Worm (Caenorhabditis elegans) whole organism, young adult: ENCODE measurements around the gene crh-2.

Source experiments
- T07F8.4 ChIP-seq: sonication (generic microtip); optimal IDR thresholded peaks from 2 replicates; lab custom pipeline; 2016; ENCODE audit warnings: mild to moderate bottlenecking, missing genetic modification characterization, moderate library complexity, missing compliant biosample characterization
- ama-1 ChIP-seq, 3 experiments: fragments of 150-350 bp in 1 of 3; sonication (generic microtip) in 2 of 3; optimal IDR thresholded peaks; 2 replicates each; lab custom pipeline; 2014 to 2018; ENCODE audit warnings: missing biosample characterization in 2 of 3, missing genetic modification characterization in 2 of 3, missing genetic modification reagents in 2 of 3
- attf-5 ChIP-seq: fragments of 200-800 bp; sonication (Bioruptor generic); optimal IDR thresholded peaks from 2 replicates; lab custom pipeline; 2018; ENCODE audit warnings: mild to moderate bottlenecking, missing genetic modification characterization, missing compliant biosample characterization
- lin-40 ChIP-seq: sonication (generic microtip); optimal IDR thresholded peaks from 2 replicates; lab custom pipeline; 2016; ENCODE audit warnings: missing genetic modification characterization, mild to moderate bottlenecking, missing compliant biosample characterization, missing genotype, missing genetic modification reagents
- nfyb-1 ChIP-seq: fragments of 200-800 bp; sonication (Bioruptor generic); IDR thresholded peaks from 2 replicates; pipeline ENCODE4 v1.3.6; 2022; ENCODE audit warnings: missing genetic modification reagents, missing genetic modification characterization, missing compliant biosample characterization
- nhr-120 ChIP-seq: fragments of 200-800 bp; sonication (Bioruptor generic); IDR thresholded peaks from 2 replicates; pipeline ENCODE4 v1.3.6; 2022; ENCODE audit warnings: missing genetic modification characterization, missing compliant biosample characterization
- nhr-179 ChIP-seq: sonication (generic microtip); optimal IDR thresholded peaks from 2 replicates; lab custom pipeline; 2016; ENCODE audit warnings: mild to moderate bottlenecking, missing genetic modification characterization, missing compliant biosample characterization
- tbp1 ChIP-seq: fragments of 200-800 bp; sonication (Bioruptor generic); optimal IDR thresholded peaks from 2 replicates; lab custom pipeline; 2018; ENCODE audit warnings: mild to moderate bottlenecking, missing genetic modification characterization, missing compliant biosample characterization
- unc-130 ChIP-seq: sonication (generic microtip); optimal IDR thresholded peaks from 2 replicates; lab custom pipeline; 2016; ENCODE audit warnings: missing genetic modification reagents, missing genetic modification characterization, missing compliant biosample characterization
- unc-62 ChIP-seq: fragments of 150-350 bp; optimal IDR thresholded peaks from 2 replicates; lab custom pipeline; 2014; ENCODE audit warnings: missing biosample characterization, missing genetic modification reagents, missing genetic modification characterization

DNA sequence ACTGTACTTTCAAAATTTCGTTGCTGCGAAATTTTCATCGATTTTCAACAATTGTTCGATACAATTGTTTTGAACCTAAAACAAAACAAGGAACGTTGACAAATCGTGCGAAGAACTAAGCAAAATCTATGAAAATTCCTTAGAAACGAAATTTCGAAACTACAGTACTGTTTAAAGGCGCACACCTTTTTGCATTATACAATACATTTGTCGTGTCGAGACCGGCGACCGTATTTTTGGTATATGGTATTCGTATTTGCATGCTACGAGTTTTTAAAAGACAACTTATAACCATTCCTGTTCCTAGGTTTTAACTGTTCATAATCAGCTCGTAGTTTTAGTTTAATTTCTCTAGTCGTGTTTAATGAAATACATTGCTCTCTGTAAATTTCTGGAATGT lies 8.8 kb downstream of the crh-2 start:
- TF ChIP-seq T07F8.4 = no peak
- no peak for TF ChIP-seq unc-130 (GFP tag; lab: Kevin White, UChicago)
- TF ChIP-seq lin-40 (tag; lab: Kevin White, UChicago) = no peak
- TF ChIP-seq nfyb-1 (GFP tag; lab: Robert Waterston, UW) = no peak
- TF ChIP-seq tbp1 (GFP tag; lab: Kevin White, UChicago) = no peak
- no peak for TF ChIP-seq ama-1 (optimal IDR thresholded peaks at IDR 0.05; lab: Kevin White, UChicago)
- no peak for TF ChIP-seq ama-1 (GFP tag; optimal IDR thresholded peaks at IDR 0.05; lab: Kevin White, UChicago)
- TF ChIP-seq nhr-120 = no peak
- no peak for TF ChIP-seq unc-62
- no peak for TF ChIP-seq nhr-179 (tag; lab: Kevin White, UChicago)
- no peak for TF ChIP-seq attf-5 (GFP tag; lab: Kevin White, UChicago)
